Fruit fly (Drosophila melanogaster) whole organism, embryonic: ENCODE measurements around the gene mad2.
A peak's percentile ranks its signal among the peaks of the same experiment; 100 is the strongest.

ENCODE experiments used
- Ada2b ChIP-seq: fragments of 200-800 bp; sonication (Bioruptor generic); IDR thresholded peaks from 2 replicates; pipeline ENCODE4 v1.3.6; 2022; ENCODE audit warnings: missing biosample characterization, missing genetic modification characterization
- CG10209 ChIP-seq: fragments of 200-800 bp; sonication (Bioruptor generic); optimal IDR thresholded peaks from 3 replicates; lab custom pipeline; 2017; ENCODE audit warnings: missing biosample characterization, mild to moderate bottlenecking, missing genetic modification characterization, missing genetic modification reagents
- CG11723 ChIP-seq: fragments of 200-800 bp; sonication (Bioruptor generic); optimal IDR thresholded peaks from 2 replicates; lab custom pipeline; 2017; ENCODE audit warnings: missing biosample characterization, mild to moderate bottlenecking, missing genetic modification characterization
- CG13287 ChIP-seq: fragments of 200-800 bp; sonication (Bioruptor generic); IDR thresholded peaks from 2 replicates; pipeline ENCODE4 v1.3.6; 2022; ENCODE audit warnings: missing biosample characterization, missing genetic modification characterization; ENCODE audit not compliant: partially characterized antibody
- CG14710 ChIP-seq: fragments of 200-800 bp; sonication (Bioruptor generic); optimal IDR thresholded peaks from 3 replicates; lab custom pipeline; 2019; ENCODE audit warnings: missing biosample characterization, mild to moderate bottlenecking, missing genetic modification characterization, moderate library complexity
- CG14860 ChIP-seq: fragments of 200-800 bp; sonication (Bioruptor generic); IDR thresholded peaks from 3 replicates; pipeline ENCODE4 v1.3.6; 2022; ENCODE audit warnings: missing biosample characterization, missing genetic modification characterization; ENCODE audit not compliant: partially characterized antibody
- CG15514 ChIP-seq: fragments of 200-800 bp; sonication (Bioruptor generic); optimal IDR thresholded peaks from 3 replicates; lab custom pipeline; 2017; ENCODE audit warnings: missing biosample characterization, missing genetic modification characterization, mild to moderate bottlenecking, moderate library complexity, missing genetic modification reagents
- CG17612 ChIP-seq: fragments of 200-800 bp; sonication (Bioruptor generic); IDR thresholded peaks from 2 replicates; pipeline ENCODE4 v1.3.6; 2022; ENCODE audit warnings: missing biosample characterization, missing genetic modification characterization
- CG2712 ChIP-seq: fragments of 200-800 bp; optimal IDR thresholded peaks from 3 replicates; lab custom pipeline; 2019; ENCODE audit warnings: missing biosample characterization, mild to moderate bottlenecking, missing genetic modification characterization, moderate library complexity
- CG4282 ChIP-seq: fragments of 200-800 bp; sonication (Bioruptor generic); optimal IDR thresholded peaks from 2 replicates; lab custom pipeline; 2016; ENCODE audit warnings: missing biosample characterization, missing genetic modification characterization
- CG4820 ChIP-seq: fragments of 200-800 bp; sonication (Bioruptor generic); optimal IDR thresholded peaks from 3 replicates; lab custom pipeline; 2016; ENCODE audit warnings: missing biosample characterization, missing genetic modification characterization
- CG6272 ChIP-seq: fragments of 200-800 bp; sonication (Bioruptor generic); IDR thresholded peaks from 2 replicates; pipeline ENCODE4 v1.3.6; 2022; ENCODE audit warnings: missing biosample characterization, missing genetic modification characterization
- CG6689 ChIP-seq: fragments of 200-800 bp; sonication (Bioruptor generic); IDR thresholded peaks from 2 replicates; pipeline ENCODE4 v1.3.6; 2022; ENCODE audit warnings: missing biosample characterization, missing genetic modification characterization
- CG6791 ChIP-seq: fragments of 200-800 bp; sonication (Bioruptor generic); IDR thresholded peaks from 3 replicates; pipeline ENCODE4 v1.3.6; 2022; ENCODE audit warnings: missing biosample characterization, missing genetic modification characterization; ENCODE audit not compliant: partially characterized antibody
- CG6854 ChIP-seq: fragments of 200-800 bp; sonication (Bioruptor generic); optimal IDR thresholded peaks from 3 replicates; lab custom pipeline; 2017; ENCODE audit warnings: missing biosample characterization, mild to moderate bottlenecking, missing genetic modification characterization
- CG8359 ChIP-seq: fragments of 200-800 bp; sonication (Bioruptor generic); optimal IDR thresholded peaks from 2 replicates; lab custom pipeline; 2017; ENCODE audit warnings: missing biosample characterization, mild to moderate bottlenecking, missing genetic modification characterization, borderline replicate concordance
- CG8765 ChIP-seq: fragments of 200-800 bp; sonication (Bioruptor generic); IDR thresholded peaks from 2 replicates; pipeline ENCODE4 v1.3.6; 2022; ENCODE audit warnings: missing biosample characterization, missing genetic modification characterization
- CG8944 ChIP-seq: fragments of 200-800 bp; sonication (Bioruptor generic); optimal IDR thresholded peaks from 3 replicates; lab custom pipeline; 2016; ENCODE audit warnings: missing biosample characterization, missing genetic modification characterization
- Dbx ChIP-seq: fragments of 200-800 bp; sonication (Bioruptor generic); IDR thresholded peaks from 3 replicates; pipeline ENCODE4 v1.3.6; 2022; ENCODE audit warnings: missing biosample characterization, missing genetic modification characterization
- Ets65A ChIP-seq: fragments of 200-800 bp; sonication (Bioruptor generic); peaks from one replicate; lab custom pipeline; 2016; ENCODE audit warnings: missing biosample characterization, missing genetic modification characterization
- HLH3B ChIP-seq: fragments of 200-800 bp; sonication (Bioruptor generic); IDR thresholded peaks from 2 replicates; pipeline ENCODE4 v1.3.6; 2022; ENCODE audit warnings: missing biosample characterization, missing genetic modification characterization
- Hey ChIP-seq: fragments of 200-800 bp; sonication (Bioruptor generic); optimal IDR thresholded peaks from 3 replicates; lab custom pipeline; 2018; ENCODE audit warnings: missing biosample characterization, mild to moderate bottlenecking, missing genetic modification characterization
- Hmr ChIP-seq: fragments of 200-800 bp; sonication (Bioruptor generic); optimal IDR thresholded peaks from 3 replicates; lab custom pipeline; 2017; ENCODE audit warnings: mild to moderate bottlenecking, missing biosample characterization, missing genetic modification reagents, missing genetic modification characterization
- Hr51 ChIP-seq, 2 experiments: fragments of 200-800 bp; sonication (Bioruptor generic); optimal IDR thresholded peaks; 2 replicates in 1 of 2; 3 replicates in 1 of 2; lab custom pipeline; 2016 to 2018; ENCODE audit warnings: missing biosample characterization in 2 of 2, missing genetic modification characterization in 2 of 2, mild to moderate bottlenecking in 1 of 2, moderate library complexity in 1 of 2
- Hsf ChIP-seq: fragments of 200-800 bp; sonication (Bioruptor generic); optimal IDR thresholded peaks from 3 replicates; lab custom pipeline; 2016; ENCODE audit warnings: missing biosample characterization, missing genetic modification characterization
- Jarid2 ChIP-seq: fragments of 200-800 bp; sonication (Bioruptor generic); optimal IDR thresholded peaks from 3 replicates; lab custom pipeline; 2017; ENCODE audit warnings: mild to moderate bottlenecking, missing biosample characterization, missing genetic modification reagents, missing genetic modification characterization
- Six4 ChIP-seq: fragments of 200-800 bp; sonication (Bioruptor generic); optimal IDR thresholded peaks from 2 replicates; lab custom pipeline; 2016; ENCODE audit warnings: missing biosample characterization, missing genetic modification characterization
- Sry-β ChIP-seq: fragments of 200-800 bp; sonication (Bioruptor generic); optimal IDR thresholded peaks from 2 replicates; lab custom pipeline; 2018; ENCODE audit warnings: missing biosample characterization, mild to moderate bottlenecking, missing genetic modification characterization, moderate library complexity
- bsh ChIP-seq, 2 experiments: fragments of 200-800 bp; sonication (Bioruptor generic); optimal IDR thresholded peaks; 2 replicates each; lab custom pipeline; 2017 to 2018; ENCODE audit warnings: mild to moderate bottlenecking in 2 of 2, missing biosample characterization in 2 of 2, missing genetic modification characterization in 2 of 2, moderate library complexity in 1 of 2
- chn ChIP-seq: fragments of 200-800 bp; sonication (Bioruptor generic); optimal IDR thresholded peaks from 2 replicates; lab custom pipeline; 2016; ENCODE audit warnings: missing biosample characterization, missing genetic modification characterization
- croc ChIP-seq: fragments of 200-800 bp; sonication (Bioruptor generic); conservative IDR thresholded peaks from 3 replicates; pipeline ENCODE4 v1.3.6; 2022; ENCODE audit warnings: missing biosample characterization, missing genetic modification characterization
- fd102C ChIP-seq: fragments of 200-800 bp; sonication (Bioruptor generic); optimal IDR thresholded peaks from 2 replicates; lab custom pipeline; 2018; ENCODE audit warnings: missing biosample characterization, mild to moderate bottlenecking, missing genetic modification characterization, moderate library complexity
- fd64A ChIP-seq: fragments of 200-800 bp; sonication (Bioruptor generic); optimal IDR thresholded peaks from 3 replicates; lab custom pipeline; 2018; ENCODE audit warnings: missing biosample characterization, mild to moderate bottlenecking, missing genetic modification characterization
- ftz-f1 ChIP-seq: fragments of 200-800 bp; sonication (Bioruptor generic); optimal IDR thresholded peaks from 2 replicates; lab custom pipeline; 2016; ENCODE audit warnings: missing biosample characterization, missing genetic modification characterization
- gcm ChIP-seq: fragments of 200-800 bp; sonication (Bioruptor generic); optimal IDR thresholded peaks from 2 replicates; lab custom pipeline; 2019; ENCODE audit warnings: missing biosample characterization, mild to moderate bottlenecking, missing genetic modification characterization, moderate library complexity
- jing ChIP-seq: fragments of 200-800 bp; sonication (Bioruptor generic); optimal IDR thresholded peaks from 2 replicates; lab custom pipeline; 2018; ENCODE audit warnings: missing biosample characterization, mild to moderate bottlenecking, missing genetic modification characterization
- lov ChIP-seq, 2 experiments: fragments of 200-800 bp in 1 of 2; fragments of >200 bp in 1 of 2; sonication (Bioruptor generic) in 1 of 2; IDR thresholded peaks in 1 of 2; optimal IDR thresholded peaks in 1 of 2; 2 replicates in 1 of 2; 3 replicates in 1 of 2; pipeline versions ENCODE4 v1.3.6 to Lab custom; 2017 to 2022; ENCODE audit warnings: missing biosample characterization in 1 of 2, missing genetic modification characterization in 1 of 2
- luna ChIP-seq: fragments of 200-800 bp; sonication (Bioruptor generic); optimal IDR thresholded peaks from 2 replicates; lab custom pipeline; 2016; ENCODE audit warnings: missing biosample characterization, missing genetic modification characterization
- peb ChIP-seq: fragments of 200-800 bp; sonication (Bioruptor generic); IDR thresholded peaks from 2 replicates; pipeline ENCODE4 v1.3.6; 2022; ENCODE audit warnings: missing biosample characterization, missing genetic modification characterization
- prd ChIP-seq, 3 experiments: fragments of >200 bp in 2 of 3; fragments of 200-800 bp in 1 of 3; sonication (Bioruptor generic) in 1 of 3; optimal IDR thresholded peaks in 2 of 3; IDR thresholded peaks in 1 of 3; 2 replicates in 2 of 3; 3 replicates in 1 of 3; pipeline versions ENCODE4 v1.3.6 to Lab custom; 2017 to 2022; ENCODE audit warnings: missing biosample characterization in 1 of 3, missing genetic modification characterization in 1 of 3
- pum ChIP-seq: fragments of 200-800 bp; sonication (Bioruptor generic); optimal IDR thresholded peaks from 2 replicates; lab custom pipeline; 2016; ENCODE audit warnings: missing biosample characterization, missing genetic modification characterization
- sd ChIP-seq: fragments of 200-800 bp; sonication (Bioruptor generic); optimal IDR thresholded peaks from 3 replicates; lab custom pipeline; 2018; ENCODE audit warnings: missing biosample characterization, mild to moderate bottlenecking, missing genetic modification characterization, moderate library complexity
- slou ChIP-seq: fragments of 200-800 bp; sonication (Bioruptor generic); optimal IDR thresholded peaks from 3 replicates; lab custom pipeline; 2016; ENCODE audit warnings: missing biosample characterization, missing genetic modification characterization
- sug ChIP-seq: fragments of 200-800 bp; optimal IDR thresholded peaks from 2 replicates; lab custom pipeline; 2019; ENCODE audit warnings: missing biosample characterization, mild to moderate bottlenecking, missing genetic modification characterization, moderate library complexity
- toy ChIP-seq: fragments of 200-800 bp; sonication (Bioruptor generic); IDR thresholded peaks from 2 replicates; pipeline ENCODE4 v1.3.6; 2022; ENCODE audit warnings: missing biosample characterization, missing genetic modification characterization
- wdn ChIP-seq: fragments of 200-800 bp; sonication (Bioruptor generic); IDR thresholded peaks from 2 replicates; pipeline ENCODE4 v1.3.6; 2022; ENCODE audit warnings: missing biosample characterization, missing genetic modification characterization
- zf30C ChIP-seq: fragments of 200-800 bp; sonication (Bioruptor generic); optimal IDR thresholded peaks from 3 replicates; lab custom pipeline; 2018; ENCODE audit warnings: missing biosample characterization, mild to moderate bottlenecking, missing genetic modification characterization
- zfh1 ChIP-seq: fragments of 200-800 bp; sonication (Bioruptor generic); IDR thresholded peaks from 3 replicates; pipeline ENCODE4 v1.3.6; 2022; ENCODE audit warnings: missing biosample characterization, missing genetic modification characterization

The mad2 gene

DNA sequence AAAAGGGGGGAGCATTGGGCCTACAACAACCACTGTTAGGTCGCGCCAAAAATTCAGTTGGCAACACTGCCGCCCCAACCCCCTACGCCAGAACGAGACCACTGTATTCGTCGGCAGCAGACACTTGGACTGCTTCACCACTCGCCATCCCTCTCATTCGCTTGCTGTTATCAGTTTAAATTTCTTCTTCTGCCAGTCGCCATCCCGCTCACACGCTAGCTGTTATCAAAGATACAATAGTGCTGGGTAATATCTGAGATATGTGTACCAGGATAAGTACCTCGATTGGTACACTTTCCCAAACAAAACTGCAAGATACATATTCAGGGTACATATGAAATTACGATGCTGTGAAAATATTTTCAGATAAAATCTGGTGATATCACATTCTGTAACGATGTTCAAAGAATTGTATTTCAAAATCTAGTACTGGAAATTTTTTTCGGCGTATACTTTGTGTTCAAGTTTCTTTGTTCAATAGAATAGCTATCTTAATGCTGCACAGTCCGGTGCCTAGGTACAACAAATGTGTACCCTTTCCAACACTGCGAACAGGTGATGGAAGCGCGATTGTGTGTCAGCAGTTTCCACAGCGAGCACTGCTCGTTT, 42.0 kb downstream of the mad2 start (continued):
- peak; percentile 78 to 87 for TF ChIP-seq Hr51 (GFP tag; optimal IDR thresholded peaks at IDR 0.05; lab: Kevin White, UChicago)
- TF ChIP-seq CG2712, result peak; percentile 87
- TF ChIP-seq wdn (GFP tag; lab: Robert Waterston, UW), result peak; percentile 60
- peak; percentile 77 for TF ChIP-seq CG8944 (GFP tag; lab: Kevin White, UChicago)
- no peak for TF ChIP-seq lov (optimal IDR thresholded peaks at IDR 0.05; lab: Kevin White, UChicago)
- TF ChIP-seq lov (GFP tag; IDR thresholded peaks at IDR 0.05; lab: Robert Waterston, UW), result peak; percentile 49; the same call in 1 of the 3 replicates
- TF ChIP-seq CG17612 (GFP tag; lab: Robert Waterston, UW), result peak; percentile 58
- peak; percentile 62 for TF ChIP-seq CG6689 (GFP tag; lab: Robert Waterston, UW)
- TF ChIP-seq bsh (GFP tag; optimal IDR thresholded peaks at IDR 0.05; lab: Kevin White, UChicago), result peak; percentile 54 to 81
- TF ChIP-seq jing, result peak; percentile 38
- peak; percentile 79 for TF ChIP-seq pum (GFP tag; lab: Kevin White, UChicago)
- no peak for TF ChIP-seq prd (optimal IDR thresholded peaks at IDR 0.05; lab: Kevin White, UChicago)
- TF ChIP-seq prd (GFP tag; IDR thresholded peaks at IDR 0.05; lab: Robert Waterston, UW), result peak; percentile 80
- TF ChIP-seq CG6272 (GFP tag; lab: Robert Waterston, UW), result no peak
- TF ChIP-seq zfh1 (GFP tag; lab: Robert Waterston, UW), result peak; percentile 74
- peak; percentile 73 for TF ChIP-seq CG4820
- no peak for TF ChIP-seq Jarid2 (GFP tag; lab: Kevin White, UChicago)
- TF ChIP-seq sug (tag; lab: Kevin White, UChicago), result peak; percentile 87
- TF ChIP-seq luna (GFP tag; lab: Kevin White, UChicago), result peak; percentile 80
- TF ChIP-seq CG14860 (GFP tag; lab: Robert Waterston, UW), result no peak
- TF ChIP-seq CG15514, result peak; percentile 65
- peak; percentile 49 for TF ChIP-seq CG4282 (GFP tag; lab: Kevin White, UChicago)
- TF ChIP-seq CG8765 (GFP tag; lab: Robert Waterston, UW), result no peak
- TF ChIP-seq Six4 (GFP tag; lab: Kevin White, UChicago), result peak; percentile 72
- TF ChIP-seq CG6854 (GFP tag; lab: Kevin White, UChicago), result peak; percentile 67
- no peak for TF ChIP-seq CG11723 (GFP tag; lab: Kevin White, UChicago)
- TF ChIP-seq fd64A (GFP tag; lab: Kevin White, UChicago), result peak; percentile 57
- TF ChIP-seq peb, result peak; percentile 48; the same call in 1 of the 2 replicates
- peak; percentile 74; the same call in 2 of the 3 replicates for TF ChIP-seq Dbx (GFP tag; lab: Robert Waterston, UW)
- TF ChIP-seq toy (GFP tag; lab: Robert Waterston, UW), result no peak
- TF ChIP-seq gcm (GFP tag; lab: Kevin White, UChicago), result peak; percentile 81
- peak; percentile 0 for TF ChIP-seq fd102C (GFP tag; lab: Kevin White, UChicago)
- TF ChIP-seq Sry-β, result peak; percentile 81
- peak; percentile 22 for TF ChIP-seq Hey (tag; lab: Kevin White, UChicago)
- peak; percentile 85 for TF ChIP-seq Hsf (GFP tag; lab: Kevin White, UChicago)
- peak; percentile 86 for TF ChIP-seq CG10209 (GFP tag; lab: Kevin White, UChicago)
- peak; percentile 54 for TF ChIP-seq HLH3B (GFP tag; lab: Robert Waterston, UW)
- peak; percentile 84 for TF ChIP-seq CG14710 (tag; lab: Kevin White, UChicago)
- peak; percentile 81 for TF ChIP-seq chn (GFP tag; lab: Kevin White, UChicago)
- peak; percentile 17; the same call in 1 of the 2 replicates for TF ChIP-seq CG13287
- peak; percentile 91 for TF ChIP-seq Hmr (GFP tag; lab: Kevin White, UChicago)
- TF ChIP-seq Ets65A (GFP tag; lab: Kevin White, UChicago), result peak; percentile 96
- TF ChIP-seq Ada2b (GFP tag; lab: Robert Waterston, UW), result peak; percentile 73
- TF ChIP-seq ftz-f1 (GFP tag; lab: Kevin White, UChicago), result peak; percentile 16
- TF ChIP-seq zf30C, result peak; percentile 58
- TF ChIP-seq CG8359 (GFP tag; lab: Kevin White, UChicago), result peak; percentile 46
- TF ChIP-seq slou (GFP tag; lab: Kevin White, UChicago), result peak; percentile 87
- peak; percentile 79 for TF ChIP-seq CG6791
- peak; percentile 48 for TF ChIP-seq croc (GFP tag; lab: Robert Waterston, UW)
- peak; percentile 63 for TF ChIP-seq sd (tag; lab: Kevin White, UChicago)
